Comparison of ENCODE assay signal across 2 fruit fly cellular contexts in the genomic region with DNA sequence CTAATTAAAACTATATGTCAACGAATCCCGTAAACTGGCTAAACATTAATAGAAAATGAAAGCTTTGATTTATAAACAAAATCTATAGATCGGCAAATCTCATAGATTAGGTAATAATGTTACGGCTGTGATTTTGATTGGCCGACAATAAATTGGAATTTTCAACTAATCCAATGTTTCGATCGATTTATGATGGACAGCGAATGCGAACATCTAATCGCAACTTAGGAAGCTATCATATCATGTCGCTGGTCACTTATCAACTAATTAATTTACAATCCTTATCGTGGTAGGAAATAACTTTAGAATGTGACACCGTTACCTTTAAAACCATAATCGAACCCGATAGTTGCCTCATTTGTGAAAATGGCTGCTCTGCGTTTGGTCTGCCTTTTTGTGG.
A peak's percentile ranks its signal among the peaks of the same experiment; 100 is the strongest.
TF ChIP-seq lines count a peak whose summit lies in the region.

A gene (plus strand): TSS at position 352 of the 400 bp plus-strand sequence.

- no peak for TF ChIP-seq CTCF in whole organism, embryonic (GFP tag; optimal IDR thresholded peaks at IDR 0.05; lab: Kevin White, UChicago)

TF ChIP-seq in whole organism, adult, 20 proteins besides CTCF, POLR2A, EP300 and RAD21:
- TF ChIP-seq Clk (GFP tag; optimal IDR thresholded peaks at IDR 0.05; lab: Kevin White, UChicago) (no peak), cic (GFP tag; optimal IDR thresholded peaks at IDR 0.05; lab: Kevin White, UChicago) (peak; percentile 10)

TF ChIP-seq in whole organism, embryonic, 481 proteins besides CTCF, POLR2A, EP300 and RAD21:
- no peak for TF ChIP-seq otp (GFP tag; IDR thresholded peaks at IDR 0.05; lab: Robert Waterston, UW)
- TF ChIP-seq exex (tag; optimal IDR thresholded peaks at IDR 0.05; lab: Kevin White, UChicago), result peak; percentile 96
- peak; percentile 67 for TF ChIP-seq grn (GFP tag; optimal IDR thresholded peaks at IDR 0.05; lab: Kevin White, UChicago)
TF ChIP-seq in whole organism, embryonic: peak in this region for 2.
